Worm (Caenorhabditis elegans) whole organism, L4/young adult: ENCODE data around the gene clk-2.

Source experiments
- W03F9.2 ChIP-seq: fragments of 150-350 bp; optimal IDR thresholded peaks from 2 replicates; lab custom pipeline; 2014; ENCODE audit warnings: missing biosample characterization, missing genetic modification characterization
- dao-5 ChIP-seq: sonication (generic microtip); optimal IDR thresholded peaks from 2 replicates; lab custom pipeline; 2016; ENCODE audit warnings: missing genotype, missing genetic modification characterization, moderate library complexity, missing compliant biosample characterization
- him-1 ChIP-seq: sonication (generic microtip); optimal IDR thresholded peaks from 2 replicates; lab custom pipeline; 2016; ENCODE audit warnings: missing genotype, missing genetic modification reagents, missing genetic modification characterization, missing compliant biosample characterization

- TF ChIP-seq dao-5 (tag; lab: Kevin White, UChicago) = no peak
- TF ChIP-seq him-1 (tag; lab: Kevin White, UChicago) = no peak
- no peak for TF ChIP-seq W03F9.2 (tag; lab: Kevin White, UChicago)
Observed at ce11 chrIII:7536559-7536958, 18.2 kb upstream of the clk-2 start, which contains the start of gene lin-39.
